Worm (Caenorhabditis elegans): ENCODE results near the gene F14H12.6.

- TF ChIP-seq nhr-77 (tag; optimal IDR thresholded peaks at IDR 0.05) = no peak
- TF ChIP-seq mab-5 (tag; optimal IDR thresholded peaks at IDR 0.05) = no peak
- no peak for TF ChIP-seq unc-39 (tag; optimal IDR thresholded peaks at IDR 0.05)
- TF ChIP-seq skn-1 (tag; optimal IDR thresholded peaks at IDR 0.05) = no peak
- no peak for TF ChIP-seq fos-1 (tag; optimal IDR thresholded peaks at IDR 0.05)
- no peak for TF ChIP-seq nhr-12 (tag; optimal IDR thresholded peaks at IDR 0.05)
- no peak for TF ChIP-seq aly-2 (tag; optimal IDR thresholded peaks at IDR 0.05)
- no peak for TF ChIP-seq C34F6.9 (tag; optimal IDR thresholded peaks at IDR 0.05)
- TF ChIP-seq unc-62 (GFP tag; optimal IDR thresholded peaks at IDR 0.05) = no peak
- no peak for TF ChIP-seq ceh-16 (tag; optimal IDR thresholded peaks at IDR 0.05)
- TF ChIP-seq nhr-237 (tag; optimal IDR thresholded peaks at IDR 0.05) = no peak
Observed at ce11 chrX:4322847-4323455, 34.4 kb downstream of the F14H12.6 start.

All from whole organism, L2 larva.